Worm (Caenorhabditis elegans) whole organism, young adult: ENCODE results near the gene C54G10.1.

Experiments
- B0336.3 ChIP-seq: fragments of 200-800 bp; sonication (Bioruptor generic); IDR thresholded peaks from 2 replicates; pipeline ENCODE4 v1.3.6; 2022; ENCODE audit warnings: missing genetic modification characterization, missing compliant biosample characterization
- F37B4.10 ChIP-seq: fragments of 200-800 bp; sonication (Bioruptor generic); IDR thresholded peaks from 2 replicates; pipeline ENCODE4 v1.3.6; 2022; ENCODE audit warnings: missing genetic modification characterization, missing compliant biosample characterization
- F39B2.1 ChIP-seq: fragments of 200-800 bp; sonication (Bioruptor generic); IDR thresholded peaks from 2 replicates; pipeline ENCODE4 v1.3.6; 2022; ENCODE audit warnings: missing genetic modification reagents, missing genetic modification characterization, missing compliant biosample characterization
- K11D2.4 ChIP-seq: fragments of 200-800 bp; sonication (Bioruptor generic); IDR thresholded peaks from 2 replicates; pipeline ENCODE4 v1.3.6; 2022; ENCODE audit warnings: missing genetic modification reagents, missing genetic modification characterization, missing compliant biosample characterization
- Y53G8AR.9 ChIP-seq: fragments of 200-800 bp; sonication (Bioruptor generic); conservative IDR thresholded peaks from 2 replicates; pipeline ENCODE4 v1.3.6; 2022; ENCODE audit warnings: missing genetic modification reagents, missing genetic modification characterization, missing compliant biosample characterization
- Y56A3A.18 ChIP-seq: fragments of 200-800 bp; sonication (Bioruptor generic); IDR thresholded peaks from 2 replicates; pipeline ENCODE4 v1.3.6; 2022; ENCODE audit warnings: missing genetic modification reagents, missing genetic modification characterization, missing compliant biosample characterization
- Y67H2A.10 ChIP-seq: fragments of 200-800 bp; sonication (Bioruptor generic); conservative IDR thresholded peaks from 2 replicates; pipeline ENCODE4 v1.3.6; 2022; ENCODE audit warnings: missing genetic modification reagents, missing genetic modification characterization, missing compliant biosample characterization
- ZK185.1 ChIP-seq: sonication (generic microtip); optimal IDR thresholded peaks from 2 replicates; lab custom pipeline; 2016; ENCODE audit warnings: mild to moderate bottlenecking, missing genetic modification characterization, missing compliant biosample characterization; ENCODE audit not compliant: poor library complexity, severe bottlenecking
- ama-1 ChIP-seq, 3 experiments: fragments of 150-350 bp in 1 of 3; sonication (generic microtip) in 2 of 3; optimal IDR thresholded peaks; 2 replicates each; lab custom pipeline; 2014 to 2018; ENCODE audit warnings: missing biosample characterization in 2 of 3, missing genetic modification characterization in 2 of 3, missing genetic modification reagents in 2 of 3
- bed-1 ChIP-seq: fragments of 200-800 bp; sonication (Bioruptor generic); IDR thresholded peaks from 2 replicates; pipeline ENCODE4 v1.3.6; 2022; ENCODE audit warnings: missing genetic modification reagents, missing genetic modification characterization, missing compliant biosample characterization
- cebp-1 ChIP-seq, 2 experiments: fragments of 200-800 bp in 1 of 2; sonication (Bioruptor generic) in 1 of 2; sonication (generic microtip) in 1 of 2; IDR thresholded peaks in 1 of 2; optimal IDR thresholded peaks in 1 of 2; 2 replicates each; pipeline versions ENCODE4 v1.3.6 to Lab custom; 2017 to 2022; ENCODE audit warnings: missing compliant biosample characterization in 2 of 2, missing genetic modification characterization in 2 of 2, mild to moderate bottlenecking in 1 of 2, missing genetic modification reagents in 1 of 2, moderate library complexity in 1 of 2
- cebp-2 ChIP-seq: fragments of 200-800 bp; sonication (Bioruptor generic); IDR thresholded peaks from 2 replicates; pipeline ENCODE4 v1.3.6; 2022; ENCODE audit warnings: missing genetic modification characterization, missing compliant biosample characterization
- dox-1 ChIP-seq: fragments of 200-800 bp; sonication (Bioruptor generic); IDR thresholded peaks from 2 replicates; pipeline ENCODE4 v1.3.6; 2022; ENCODE audit warnings: missing genetic modification reagents, missing genetic modification characterization, missing compliant biosample characterization
- dpl-1 ChIP-seq: fragments of 150-350 bp; optimal IDR thresholded peaks from 2 replicates; lab custom pipeline; 2014; ENCODE audit warnings: missing biosample characterization, missing genetic modification reagents, missing genetic modification characterization
- efl-1 ChIP-seq: fragments of 150-350 bp; optimal IDR thresholded peaks from 2 replicates; lab custom pipeline; 2014; ENCODE audit warnings: missing biosample characterization, missing genetic modification reagents, missing genetic modification characterization
- egrh-3 ChIP-seq: fragments of 200-800 bp; sonication (Bioruptor generic); IDR thresholded peaks from 2 replicates; pipeline ENCODE4 v1.3.6; 2022; ENCODE audit warnings: missing genetic modification reagents, missing genetic modification characterization, missing compliant biosample characterization
- ets-4 ChIP-seq: fragments of 200-800 bp; sonication (Bioruptor generic); optimal IDR thresholded peaks from 2 replicates; lab custom pipeline; 2018; ENCODE audit warnings: mild to moderate bottlenecking, missing genetic modification characterization, missing compliant biosample characterization
- hlh-26 ChIP-seq: fragments of 200-800 bp; sonication (Bioruptor generic); conservative IDR thresholded peaks from 2 replicates; pipeline ENCODE4 v1.3.6; 2022; ENCODE audit warnings: missing genetic modification reagents, missing genetic modification characterization, missing compliant biosample characterization
- hmg-1.2 ChIP-seq: fragments of 200-800 bp; sonication (Bioruptor generic); IDR thresholded peaks from 2 replicates; pipeline ENCODE4 v1.3.6; 2022; ENCODE audit warnings: missing genetic modification reagents, missing genetic modification characterization, missing compliant biosample characterization
- hmg-20 ChIP-seq: fragments of 200-800 bp; sonication (Bioruptor generic); IDR thresholded peaks from 2 replicates; pipeline ENCODE4 v1.3.6; 2022; ENCODE audit warnings: missing genetic modification reagents, missing genetic modification characterization, missing compliant biosample characterization
- hsf-1 ChIP-seq: fragments of 200-800 bp; sonication (Bioruptor generic); IDR thresholded peaks from 2 replicates; pipeline ENCODE4 v1.3.6; 2022; ENCODE audit warnings: missing genetic modification reagents, missing genetic modification characterization, missing compliant biosample characterization
- lag-1 ChIP-seq: fragments of 200-800 bp; sonication (Bioruptor generic); IDR thresholded peaks from 2 replicates; pipeline ENCODE4 v1.3.6; 2022; ENCODE audit warnings: missing genetic modification reagents, missing genetic modification characterization, missing compliant biosample characterization
- let-607 ChIP-seq, 2 experiments: fragments of 200-800 bp in 1 of 2; sonication (Bioruptor generic) in 1 of 2; sonication (generic microtip) in 1 of 2; optimal IDR thresholded peaks; 2 replicates each; lab custom pipeline; 2016 to 2018; ENCODE audit warnings: mild to moderate bottlenecking in 2 of 2, missing compliant biosample characterization in 2 of 2, missing genetic modification characterization in 2 of 2, moderate library complexity in 2 of 2, missing genotype in 1 of 2
- lin-26 ChIP-seq: fragments of 200-800 bp; sonication (Bioruptor generic); IDR thresholded peaks from 2 replicates; pipeline ENCODE4 v1.3.6; 2022; ENCODE audit warnings: missing genetic modification reagents, missing genetic modification characterization, missing compliant biosample characterization
- lin-40 ChIP-seq: sonication (generic microtip); optimal IDR thresholded peaks from 2 replicates; lab custom pipeline; 2016; ENCODE audit warnings: missing genetic modification characterization, mild to moderate bottlenecking, missing compliant biosample characterization, missing genotype, missing genetic modification reagents
- lsl-1 ChIP-seq: fragments of 200-800 bp; sonication (Bioruptor generic); optimal IDR thresholded peaks from 2 replicates; lab custom pipeline; 2018; ENCODE audit warnings: mild to moderate bottlenecking, missing genetic modification characterization, moderate library complexity, missing compliant biosample characterization
- madf-6 ChIP-seq: fragments of 200-800 bp; sonication (Bioruptor generic); IDR thresholded peaks from 2 replicates; pipeline ENCODE4 v1.3.6; 2022; ENCODE audit warnings: missing genetic modification reagents, missing genetic modification characterization, missing compliant biosample characterization
- mcd-1 ChIP-seq: fragments of 200-800 bp; sonication (Bioruptor generic); IDR thresholded peaks from 2 replicates; pipeline ENCODE4 v1.3.6; 2022; ENCODE audit warnings: missing genetic modification reagents, missing genetic modification characterization, missing compliant biosample characterization
- mel-28 ChIP-seq: sonication (generic microtip); optimal IDR thresholded peaks from 2 replicates; lab custom pipeline; 2016; ENCODE audit warnings: borderline replicate concordance, mild to moderate bottlenecking, missing genetic modification characterization, missing compliant biosample characterization
- nfyb-1 ChIP-seq: fragments of 200-800 bp; sonication (Bioruptor generic); IDR thresholded peaks from 2 replicates; pipeline ENCODE4 v1.3.6; 2022; ENCODE audit warnings: missing genetic modification reagents, missing genetic modification characterization, missing compliant biosample characterization
- nhr-120 ChIP-seq: fragments of 200-800 bp; sonication (Bioruptor generic); IDR thresholded peaks from 2 replicates; pipeline ENCODE4 v1.3.6; 2022; ENCODE audit warnings: missing genetic modification characterization, missing compliant biosample characterization
- nhr-27 ChIP-seq: fragments of 200-800 bp; sonication (Bioruptor generic); optimal IDR thresholded peaks from 2 replicates; lab custom pipeline; 2018; ENCODE audit warnings: mild to moderate bottlenecking, missing genetic modification characterization, moderate library complexity, missing compliant biosample characterization
- repo-1 ChIP-seq: sonication (generic microtip); optimal IDR thresholded peaks from 2 replicates; lab custom pipeline; 2017; ENCODE audit warnings: mild to moderate bottlenecking, missing genetic modification characterization, missing compliant biosample characterization
- rpc-1 ChIP-seq, 2 experiments: fragments of 150-350 bp in 1 of 2; sonication (generic microtip) in 1 of 2; optimal IDR thresholded peaks; 2 replicates each; lab custom pipeline; 2014 to 2018; ENCODE audit warnings: missing biosample characterization in 1 of 2, missing genetic modification characterization in 1 of 2, missing genetic modification reagents in 1 of 2, missing genotype in 1 of 2
- snpc-3.4 ChIP-seq: sonication (generic microtip); optimal IDR thresholded peaks from 2 replicates; lab custom pipeline; 2017; ENCODE audit warnings: missing genetic modification characterization, mild to moderate bottlenecking, missing compliant biosample characterization, antibody characterized with exemption, moderate library complexity, missing genotype, missing genetic modification reagents
- sptf-2 ChIP-seq: fragments of 200-800 bp; sonication (Bioruptor generic); optimal IDR thresholded peaks from 2 replicates; lab custom pipeline; 2018; ENCODE audit warnings: mild to moderate bottlenecking, missing genetic modification characterization, missing compliant biosample characterization
- tbp1 ChIP-seq: fragments of 200-800 bp; sonication (Bioruptor generic); optimal IDR thresholded peaks from 2 replicates; lab custom pipeline; 2018; ENCODE audit warnings: mild to moderate bottlenecking, missing genetic modification characterization, missing compliant biosample characterization
- unc-130 ChIP-seq: sonication (generic microtip); optimal IDR thresholded peaks from 2 replicates; lab custom pipeline; 2016; ENCODE audit warnings: missing genetic modification reagents, missing genetic modification characterization, missing compliant biosample characterization
- ztf-26 ChIP-seq: sonication (generic microtip); optimal IDR thresholded peaks from 2 replicates; lab custom pipeline; 2017; ENCODE audit warnings: missing genetic modification characterization, missing compliant biosample characterization
- ztf-6 ChIP-seq: fragments of 200-800 bp; sonication (Bioruptor generic); IDR thresholded peaks from 2 replicates; pipeline ENCODE4 v1.3.6; 2022; ENCODE audit warnings: missing genetic modification reagents, missing genetic modification characterization, missing compliant biosample characterization

C54G10.1 gene

ce11 chrV:14686231-14687105 lies 45.6 kb downstream of the C54G10.1 start (continued):
- no peak for TF ChIP-seq lin-40 (tag; lab: Kevin White, UChicago)
- peak; percentile 21 for TF ChIP-seq sptf-2 (GFP tag; lab: Kevin White, UChicago)
- TF ChIP-seq hsf-1 (GFP tag; lab: Robert Waterston, UW) = peak; percentile 48; the same call in 1 of the 2 replicates
- TF ChIP-seq nhr-120 (GFP tag; lab: Robert Waterston, UW) = no peak
- peak; percentile 54 for TF ChIP-seq lin-26 (GFP tag; lab: Robert Waterston, UW)
- TF ChIP-seq F37B4.10 (GFP tag; lab: Robert Waterston, UW) = 0 out of 2 replicates have a peak, but pooled peaks have one; percentile 9
- peak; percentile 31; the same call in 1 of the 2 replicates for TF ChIP-seq mcd-1
- no peak for TF ChIP-seq ztf-26 (tag; lab: Kevin White, UChicago)
- no peak for TF ChIP-seq ZK185.1 (tag; lab: Kevin White, UChicago)
- TF ChIP-seq let-607 (tag; optimal IDR thresholded peaks at IDR 0.05; lab: Kevin White, UChicago) = no peak
- TF ChIP-seq F39B2.1 = 0 out of 2 replicates have a peak, but pooled peaks have one; percentile 2
- TF ChIP-seq rpc-1 (optimal IDR thresholded peaks at IDR 0.05; lab: Kevin White, UChicago) = no peak
- TF ChIP-seq rpc-1 (tag; optimal IDR thresholded peaks at IDR 0.05; lab: Kevin White, UChicago) = no peak
- TF ChIP-seq repo-1 = no peak
- TF ChIP-seq K11D2.4 (GFP tag; lab: Robert Waterston, UW) = no peak
- TF ChIP-seq dpl-1 (GFP tag; lab: Kevin White, UChicago) = peak; percentile 5
- no peak for TF ChIP-seq tbp1
- TF ChIP-seq B0336.3 (GFP tag; lab: Robert Waterston, UW) = peak; percentile 13
- TF ChIP-seq cebp-2 (GFP tag; lab: Robert Waterston, UW) = no peak
- no peak; the same call in 1 of the 2 replicates for TF ChIP-seq hmg-20
- TF ChIP-seq hlh-26 (GFP tag; lab: Robert Waterston, UW) = no peak
- TF ChIP-seq ama-1 (optimal IDR thresholded peaks at IDR 0.05; lab: Kevin White, UChicago) = peak; percentile 76
- no peak for TF ChIP-seq ama-1 (GFP tag; optimal IDR thresholded peaks at IDR 0.05; lab: Kevin White, UChicago)
- TF ChIP-seq hmg-1.2 (GFP tag; lab: Robert Waterston, UW) = no peak

DNA sequence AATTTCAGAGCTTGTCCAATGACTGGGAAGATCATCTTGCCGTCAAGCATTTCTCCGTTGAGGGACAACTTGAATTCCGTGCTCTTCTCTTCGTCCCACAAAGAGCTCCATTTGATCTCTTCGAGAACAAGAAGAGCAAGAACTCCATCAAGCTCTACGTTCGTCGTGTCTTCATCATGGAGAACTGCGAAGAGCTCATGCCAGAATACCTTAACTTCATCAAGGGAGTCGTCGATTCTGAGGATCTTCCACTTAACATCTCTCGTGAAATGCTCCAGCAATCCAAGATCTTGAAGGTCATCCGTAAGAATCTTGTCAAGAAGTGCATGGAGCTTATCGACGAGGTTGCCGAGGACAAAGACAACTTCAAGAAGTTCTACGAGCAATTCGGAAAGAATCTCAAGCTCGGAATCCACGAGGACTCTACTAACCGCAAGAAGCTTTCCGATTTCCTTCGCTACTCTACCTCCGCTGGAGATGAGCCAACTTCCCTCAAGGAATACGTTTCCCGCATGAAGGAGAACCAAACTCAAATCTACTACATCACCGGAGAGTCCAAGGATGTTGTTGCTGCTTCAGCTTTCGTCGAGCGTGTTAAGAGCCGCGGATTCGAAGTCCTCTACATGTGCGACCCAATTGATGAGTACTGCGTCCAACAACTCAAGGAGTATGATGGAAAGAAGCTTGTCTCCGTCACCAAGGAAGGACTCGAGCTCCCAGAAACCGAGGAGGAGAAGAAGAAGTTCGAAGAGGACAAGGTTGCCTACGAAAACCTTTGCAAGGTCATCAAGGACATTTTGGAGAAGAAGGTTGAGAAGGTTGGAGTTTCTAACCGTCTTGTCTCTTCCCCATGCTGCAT lies 46.4 kb downstream of the C54G10.1 start:
- no peak for TF ChIP-seq unc-130
- TF ChIP-seq mcd-1 = peak; percentile 40; the same call in 1 of the 2 replicates
- TF ChIP-seq efl-1 (GFP tag; lab: Kevin White, UChicago) = no peak
- TF ChIP-seq lsl-1 = peak; percentile 29
- TF ChIP-seq Y56A3A.18 (GFP tag; lab: Robert Waterston, UW) = peak; percentile 23
- 0 out of 2 replicates have a peak, but pooled peaks have one; percentile 15 for TF ChIP-seq bed-1 (GFP tag; lab: Robert Waterston, UW)
- TF ChIP-seq ets-4 (GFP tag; lab: Kevin White, UChicago) = no peak
- TF ChIP-seq ztf-6 = peak; percentile 17; the same call in 1 of the 2 replicates
- TF ChIP-seq Y67H2A.10 = no peak
- peak; percentile 28; the same call in 1 of the 2 replicates for TF ChIP-seq Y53G8AR.9 (GFP tag; lab: Robert Waterston, UW)
- TF ChIP-seq snpc-3.4 (tag; lab: Kevin White, UChicago) = peak; percentile 26
- no peak; the same call in none of the 2 replicates for TF ChIP-seq K11D2.4 (GFP tag; lab: Robert Waterston, UW)
- TF ChIP-seq B0336.3 (GFP tag; lab: Robert Waterston, UW) = peak; percentile 5
- TF ChIP-seq mel-28 (tag; lab: Kevin White, UChicago) = no peak
- peak; percentile 5; the same call in 1 of the 2 replicates for TF ChIP-seq madf-6 (GFP tag; lab: Robert Waterston, UW)
- TF ChIP-seq egrh-3 (GFP tag; lab: Robert Waterston, UW) = no peak
- TF ChIP-seq F37B4.10 (GFP tag; lab: Robert Waterston, UW) = no peak
- TF ChIP-seq lag-1 = no peak
- TF ChIP-seq dox-1 = peak; percentile 9
- peak; percentile 7; the same call in 1 of the 2 replicates for TF ChIP-seq nfyb-1 (GFP tag; lab: Robert Waterston, UW)
- TF ChIP-seq nhr-27 = no peak
- peak; percentile 65 for TF ChIP-seq ama-1 (optimal IDR thresholded peaks at IDR 0.05; lab: Kevin White, UChicago)
- no peak for TF ChIP-seq ama-1 (GFP tag; optimal IDR thresholded peaks at IDR 0.05; lab: Kevin White, UChicago)
- TF ChIP-seq cebp-2 (GFP tag; lab: Robert Waterston, UW) = peak; percentile 33; the same call in 1 of the 2 replicates
- TF ChIP-seq cebp-1 (GFP tag; IDR thresholded peaks at IDR 0.05; lab: Robert Waterston, UW) = no peak
- peak; percentile 12 for TF ChIP-seq cebp-1 (tag; optimal IDR thresholded peaks at IDR 0.05; lab: Kevin White, UChicago)
